Fruit fly (Drosophila melanogaster): Measurements from ENCODE around the gene CheA87a.

dm6 chr3R:13371840-13372680 lies 2.6 kb downstream of the CheA87a start, which contains the start of the genes Lip3 and CG34309:
- TF ChIP-seq psq (optimal IDR thresholded peaks at IDR 0.05) (no peak), usp (GFP tag; optimal IDR thresholded peaks at IDR 0.05) (no peak), EcR (GFP tag; optimal IDR thresholded peaks at IDR 0.05) (no peak)

Data from whole organism.